Worm (Caenorhabditis elegans): Measurements from ENCODE around the gene C03F11.4.

- TF ChIP-seq akir-1 (GFP tag; optimal IDR thresholded peaks at IDR 0.05) (no peak), ztf-25 (GFP tag; IDR thresholded peaks at IDR 0.05) (no peak), unc-62 (GFP tag; optimal IDR thresholded peaks at IDR 0.05) (no peak)
Observed at ce11 chrX:5400524-5400923, 5.7 kb downstream of the C03F11.4 start, which contains the start of gene scav-1.
